Worm (Caenorhabditis elegans) whole organism, L4 larva: ENCODE measurements around the gene T04B2.3.

ENCODE experiments used
- F10B5.3 ChIP-seq: sonication (generic microtip); optimal IDR thresholded peaks from 2 replicates; lab custom pipeline; 2016; ENCODE audit warnings: mild to moderate bottlenecking, missing genetic modification characterization, missing compliant biosample characterization
- R02D3.7 ChIP-seq: fragments of 150-350 bp; sonication (generic microtip); optimal IDR thresholded peaks from 3 replicates; lab custom pipeline; 2014; ENCODE audit warnings: missing biosample characterization, missing genetic modification characterization
- T20F7.1 ChIP-seq: fragments of 200-800 bp; sonication (Bioruptor generic); optimal IDR thresholded peaks from 2 replicates; lab custom pipeline; 2018; ENCODE audit warnings: mild to moderate bottlenecking, missing genetic modification characterization, missing compliant biosample characterization
- Y48G9A.11 ChIP-seq: fragments of 200-800 bp; sonication (Bioruptor generic); IDR thresholded peaks from 2 replicates; pipeline ENCODE4 v1.3.6; 2022; ENCODE audit warnings: missing genetic modification reagents, missing genetic modification characterization, missing compliant biosample characterization
- aha-1 ChIP-seq: fragments of 150-350 bp; peaks from one replicate; lab custom pipeline; 2014; ENCODE audit warnings: missing biosample characterization, missing genetic modification characterization
- ceh-20 ChIP-seq: fragments of 200-800 bp; sonication (Bioruptor generic); IDR thresholded peaks from 2 replicates; pipeline ENCODE4 v1.3.6; 2022; ENCODE audit warnings: missing genetic modification reagents, missing genetic modification characterization, missing compliant biosample characterization
- ceh-32 ChIP-seq: sonication (generic microtip); optimal IDR thresholded peaks from 2 replicates; lab custom pipeline; 2016; ENCODE audit warnings: mild to moderate bottlenecking, missing genetic modification characterization, missing compliant biosample characterization; ENCODE audit not compliant: poor library complexity
- ceh-82 ChIP-seq: sonication (generic microtip); optimal IDR thresholded peaks from 2 replicates; lab custom pipeline; 2017; ENCODE audit warnings: missing biosample characterization, missing genetic modification characterization
- daf-12 ChIP-seq: fragments of 150-350 bp; optimal IDR thresholded peaks from 2 replicates; lab custom pipeline; 2014; ENCODE audit warnings: missing biosample characterization, missing genetic modification reagents, missing genetic modification characterization
- dmd-6 ChIP-seq: fragments of 200-800 bp; sonication (Bioruptor generic); IDR thresholded peaks from 2 replicates; pipeline ENCODE4 v1.3.6; 2022; ENCODE audit warnings: missing genetic modification reagents, missing genetic modification characterization, missing compliant biosample characterization
- dmd-8 ChIP-seq: fragments of 200-800 bp; sonication (Bioruptor generic); IDR thresholded peaks from 2 replicates; pipeline ENCODE4 v1.3.6; 2022; ENCODE audit warnings: missing genetic modification characterization, missing compliant biosample characterization
- dpl-1 ChIP-seq: fragments of 150-350 bp; optimal IDR thresholded peaks from 2 replicates; lab custom pipeline; 2014; ENCODE audit warnings: missing biosample characterization, missing genetic modification reagents, missing genetic modification characterization
- duxl-1 ChIP-seq: sonication (generic microtip); optimal IDR thresholded peaks from 2 replicates; lab custom pipeline; 2016; ENCODE audit warnings: mild to moderate bottlenecking, missing genetic modification characterization, moderate library complexity, missing compliant biosample characterization; ENCODE audit not compliant: poor library complexity
- dve-1 ChIP-seq: sonication (generic microtip); optimal IDR thresholded peaks from 2 replicates; lab custom pipeline; 2017; ENCODE audit warnings: antibody characterized with exemption, mild to moderate bottlenecking, missing genetic modification characterization, missing compliant biosample characterization; ENCODE audit not compliant: insufficient read depth
- egl-43 ChIP-seq: fragments of 200-800 bp; sonication (Bioruptor generic); IDR thresholded peaks from 2 replicates; pipeline ENCODE4 v1.3.6; 2022; ENCODE audit warnings: missing genetic modification reagents, missing genetic modification characterization, missing compliant biosample characterization
- gei-8 ChIP-seq: fragments of 200-800 bp; sonication (Bioruptor generic); optimal IDR thresholded peaks from 2 replicates; lab custom pipeline; 2018; ENCODE audit warnings: mild to moderate bottlenecking, missing genetic modification characterization, missing compliant biosample characterization
- hmg-1.1 ChIP-seq: fragments of 200-800 bp; sonication (Bioruptor generic); IDR thresholded peaks from 2 replicates; pipeline ENCODE4 v1.3.6; 2022; ENCODE audit warnings: missing genetic modification reagents, missing genetic modification characterization, missing compliant biosample characterization
- lim-7 ChIP-seq: fragments of 200-800 bp; sonication (Bioruptor generic); IDR thresholded peaks from 2 replicates; pipeline ENCODE4 v1.3.6; 2022; ENCODE audit warnings: missing genetic modification characterization, missing compliant biosample characterization
- lin-1 ChIP-seq: fragments of 200-800 bp; sonication (Bioruptor generic); IDR thresholded peaks from 2 replicates; pipeline ENCODE4 v1.3.6; 2022; ENCODE audit warnings: missing genetic modification reagents, missing genetic modification characterization, missing compliant biosample characterization
- mxl-2 ChIP-seq: fragments of 200-800 bp; sonication (Bioruptor generic); conservative IDR thresholded peaks from 2 replicates; pipeline ENCODE4 v1.3.6; 2022; ENCODE audit warnings: missing genetic modification reagents, missing genetic modification characterization, missing compliant biosample characterization
- nhr-237 ChIP-seq: sonication (generic microtip); optimal IDR thresholded peaks from 2 replicates; lab custom pipeline; 2017; ENCODE audit warnings: missing biosample characterization, missing genetic modification characterization
- nhr-41 ChIP-seq: fragments of 200-800 bp; sonication (Bioruptor generic); IDR thresholded peaks from 2 replicates; pipeline ENCODE4 v1.3.6; 2022; ENCODE audit warnings: missing genetic modification reagents, missing genetic modification characterization, missing compliant biosample characterization
- nhr-48 ChIP-seq: sonication (generic microtip); optimal IDR thresholded peaks from 2 replicates; lab custom pipeline; 2016; ENCODE audit warnings: mild to moderate bottlenecking, missing genetic modification characterization, missing compliant biosample characterization
- pqm-1 ChIP-seq: sonication (generic microtip); optimal IDR thresholded peaks from 2 replicates; lab custom pipeline; 2017; ENCODE audit warnings: missing biosample characterization, missing genetic modification characterization
- sdz-12 ChIP-seq: fragments of 200-800 bp; sonication (Bioruptor generic); optimal IDR thresholded peaks from 2 replicates; lab custom pipeline; 2018; ENCODE audit warnings: mild to moderate bottlenecking, missing genetic modification characterization, missing compliant biosample characterization
- set-16 ChIP-seq: fragments of 200-800 bp; sonication (Bioruptor generic); IDR thresholded peaks from 2 replicates; pipeline ENCODE4 v1.3.6; 2022; ENCODE audit warnings: missing genetic modification reagents, missing genetic modification characterization, missing compliant biosample characterization

T04B2.3 gene

ce11 chrIV:10089777-10090176, 42.6 kb downstream of the T04B2.3 start, which contains the start of gene ttr-39:
Gene ttr-39 (minus strand): TSS chrIV:10089877.
- TF ChIP-seq dpl-1 (GFP tag; lab: Kevin White, UChicago) (no peak), ceh-82 (tag; lab: Kevin White, UChicago) (no peak), dve-1 (tag; lab: Kevin White, UChicago) (no peak), dmd-6 (GFP tag; lab: Robert Waterston, UW) (no peak), nhr-48 (tag; lab: Kevin White, UChicago) (no peak), ceh-20 (GFP tag; lab: Robert Waterston, UW) (no peak), F10B5.3 (tag; lab: Kevin White, UChicago) (no peak), hmg-1.1 (GFP tag; lab: Robert Waterston, UW) (no peak), lin-1 (GFP tag; lab: Robert Waterston, UW) (no peak), lim-7 (GFP tag; lab: Robert Waterston, UW) (no peak), nhr-237 (tag; lab: Kevin White, UChicago) (no peak), dmd-8 (GFP tag; lab: Robert Waterston, UW) (no peak), daf-12 (tag; lab: Kevin White, UChicago) (no peak), mxl-2 (GFP tag; lab: Robert Waterston, UW) (no peak)

- TF ChIP-seq duxl-1 (no peak), gei-8 (no peak), set-16 (GFP tag; lab: Robert Waterston, UW) (no peak), pqm-1 (tag; lab: Kevin White, UChicago) (no peak), ceh-32 (tag; lab: Kevin White, UChicago) (no peak), sdz-12 (GFP tag; lab: Kevin White, UChicago) (no peak), nhr-237 (tag; lab: Kevin White, UChicago) (no peak)
Measured at ce11 chrIV:10090358-10090757, 43.1 kb downstream of the T04B2.3 start, which contains the start of gene ttbk-5. Gene ttbk-5 (plus strand): TSS chrIV:10090658.

ce11 chrIV:10095171-10095570, 48.0 kb downstream of the T04B2.3 start, which contains the start of the genes C04G2.5 and msp-36:
Gene C04G2.5 (minus strand): TSS chrIV:10095271.
Gene msp-36 (plus strand): TSS chrIV:10095433.
- 0 out of 2 replicates have a peak, but pooled peaks have one; percentile 30 for TF ChIP-seq egl-43 (GFP tag; lab: Robert Waterston, UW)
- TF ChIP-seq F10B5.3 (tag; lab: Kevin White, UChicago) = no peak

ce11 chrIV:10096881-10097280, 49.7 kb downstream of the T04B2.3 start, which contains the start of gene dis-3:
Gene dis-3 (plus strand): TSS chrIV:10097202.
- TF ChIP-seq Y48G9A.11 (GFP tag; lab: Robert Waterston, UW) (0 out of 2 replicates have a peak, but pooled peaks have one; percentile 31), nhr-41 (GFP tag; lab: Robert Waterston, UW) (no peak), T20F7.1 (GFP tag; lab: Kevin White, UChicago) (peak; percentile 88), R02D3.7 (tag; lab: Kevin White, UChicago) (peak; percentile 55), aha-1 (tag; lab: Kevin White, UChicago) (peak; percentile 45)
